Worm (Caenorhabditis elegans): ENCODE data around the gene sri-19.

DNA sequence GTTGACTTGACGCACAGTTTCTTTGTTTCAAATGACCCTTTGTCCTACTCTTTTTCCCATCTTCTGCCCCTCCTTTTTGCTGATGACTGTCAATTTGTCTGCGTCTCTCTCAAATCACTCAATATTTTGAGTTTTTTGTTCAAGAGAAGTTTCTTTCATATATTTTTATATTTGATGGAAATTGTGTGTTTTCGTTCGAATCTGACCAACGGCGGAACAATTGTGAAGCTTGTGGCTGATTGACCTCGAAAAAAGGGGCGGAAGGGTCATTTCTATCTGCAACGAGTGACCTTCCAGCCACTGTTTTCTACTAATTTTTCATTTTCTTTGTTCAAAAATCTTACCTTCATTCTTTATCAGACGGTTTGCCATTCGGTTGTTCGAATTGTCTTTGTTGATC, 20.5 kb downstream of the sri-19 start:
- TF ChIP-seq elt-3 (tag; optimal IDR thresholded peaks at IDR 0.05) (no peak), unc-39 (tag; optimal IDR thresholded peaks at IDR 0.05) (no peak), cnd-1 (tag; optimal IDR thresholded peaks at IDR 0.05) (no peak), bed-3 (GFP tag; optimal IDR thresholded peaks at IDR 0.05) (no peak)

Measured in whole organism, mixed stage, embryonic.